Fruit fly (Drosophila melanogaster): ENCODE results near the gene CG8012.
A peak's percentile ranks its signal among the peaks of the same experiment; 100 is the strongest.

Gene CG8012

dm6 chr3L:8177795-8178564, 37.1 kb upstream of the CG8012 start, which contains the start of gene Nmt (continued):
- TF ChIP-seq CG12236 (GFP tag; optimal IDR thresholded peaks at IDR 0.05): no peak
- TF ChIP-seq tgo (GFP tag; IDR thresholded peaks at IDR 0.05): no peak
- TF ChIP-seq CoRest (tag; optimal IDR thresholded peaks at IDR 0.05): no peak
- no peak for TF ChIP-seq CG7271 (tag; optimal IDR thresholded peaks at IDR 0.05)
- peak; percentile 46 for TF ChIP-seq CG30403 (GFP tag; optimal IDR thresholded peaks at IDR 0.05)
- TF ChIP-seq onecut (GFP tag; IDR thresholded peaks at IDR 0.05): no peak
- no peak for TF ChIP-seq CG4360 (GFP tag; IDR thresholded peaks at IDR 0.05)
- TF ChIP-seq Drgx (GFP tag; IDR thresholded peaks at IDR 0.05): no peak
- TF ChIP-seq CG1792 (GFP tag; optimal IDR thresholded peaks at IDR 0.05): no peak
- TF ChIP-seq btn (GFP tag; optimal IDR thresholded peaks at IDR 0.05): no peak
- no peak for TF ChIP-seq hkb (optimal IDR thresholded peaks at IDR 0.05)
- 0 out of 2 replicates have a peak, but pooled peaks have one; percentile 26 for TF ChIP-seq hkb (GFP tag; IDR thresholded peaks at IDR 0.05)
- TF ChIP-seq CG15073 (GFP tag; optimal IDR thresholded peaks at IDR 0.05): no peak
- no peak for TF ChIP-seq cato (GFP tag; optimal IDR thresholded peaks at IDR 0.05; ENCODE audit: borderline replicate concordance)
- TF ChIP-seq Nf-YA (GFP tag; IDR thresholded peaks at IDR 0.05): no peak
- TF ChIP-seq CG9876 (GFP tag; optimal IDR thresholded peaks at IDR 0.05): no peak
- TF ChIP-seq Optix (GFP tag; IDR thresholded peaks at IDR 0.05): no peak
- no peak for TF ChIP-seq br (optimal IDR thresholded peaks at IDR 0.05)
- no peak for TF ChIP-seq lbe (GFP tag; optimal IDR thresholded peaks at IDR 0.05)
- no peak for TF ChIP-seq CG13296 (GFP tag; optimal IDR thresholded peaks at IDR 0.05)
- TF ChIP-seq fu2 (GFP tag; optimal IDR thresholded peaks at IDR 0.05): no peak
- TF ChIP-seq NK7.1 (GFP tag; optimal IDR thresholded peaks at IDR 0.05): no peak
- peak; percentile 53; the same call in 2 of the 3 replicates for TF ChIP-seq CG14860 (GFP tag; IDR thresholded peaks at IDR 0.05; ENCODE audit: partially characterized antibody)
- no peak for TF ChIP-seq C15 (GFP tag; IDR thresholded peaks at IDR 0.05)
- no peak for TF ChIP-seq seq (GFP tag; IDR thresholded peaks at IDR 0.05)
- no peak for TF ChIP-seq corto (GFP tag; optimal IDR thresholded peaks at IDR 0.05)
- no peak for TF ChIP-seq Lhr (GFP tag; optimal IDR thresholded peaks at IDR 0.05)
- no peak for TF ChIP-seq dmrt99B (tag; optimal IDR thresholded peaks at IDR 0.05)
- TF ChIP-seq Fer1 (GFP tag; optimal IDR thresholded peaks at IDR 0.05): no peak
- TF ChIP-seq emc (GFP tag; optimal IDR thresholded peaks at IDR 0.05): no peak
- peak; percentile 83 for TF ChIP-seq CG13287 (GFP tag; IDR thresholded peaks at IDR 0.05; ENCODE audit: partially characterized antibody)
- peak; percentile 71 for TF ChIP-seq row (GFP tag; IDR thresholded peaks at IDR 0.05)
- TF ChIP-seq HLH4C (GFP tag; IDR thresholded peaks at IDR 0.05; ENCODE audit: partially characterized antibody): peak; percentile 71
- no peak for TF ChIP-seq pnt (GFP tag; optimal IDR thresholded peaks at IDR 0.05)
- TF ChIP-seq CG12155 (GFP tag; optimal IDR thresholded peaks at IDR 0.05): peak; percentile 1
- TF ChIP-seq ttk (GFP tag; IDR thresholded peaks at IDR 0.05): no peak
- peak; percentile 82 for TF ChIP-seq Dll (GFP tag; IDR thresholded peaks at IDR 0.05; ENCODE audit: partially characterized antibody)
- TF ChIP-seq CG11456 (GFP tag; IDR thresholded peaks at IDR 0.05): no peak
- no peak for TF ChIP-seq gcm (GFP tag; optimal IDR thresholded peaks at IDR 0.05)
- no peak for TF ChIP-seq Mrtf (GFP tag; IDR thresholded peaks at IDR 0.05)
- TF ChIP-seq kah (GFP tag; optimal IDR thresholded peaks at IDR 0.05): no peak
- 0 out of 3 replicates have a peak, but pooled peaks have one; percentile 28 for TF ChIP-seq Dbx (GFP tag; IDR thresholded peaks at IDR 0.05)
- TF ChIP-seq CG8924 (tag; optimal IDR thresholded peaks at IDR 0.05): no peak
- no peak for TF ChIP-seq Hr39 (optimal IDR thresholded peaks at IDR 0.05)
- TF ChIP-seq CG34376 (GFP tag; optimal IDR thresholded peaks at IDR 0.05): no peak
- TF ChIP-seq rib (GFP tag; IDR thresholded peaks at IDR 0.05): no peak
- peak; percentile 82 for TF ChIP-seq bbx (GFP tag; IDR thresholded peaks at IDR 0.05; ENCODE audit: partially characterized antibody)
- TF ChIP-seq CG4730 (GFP tag; IDR thresholded peaks at IDR 0.05): no peak
- no peak for TF ChIP-seq Poxn (GFP tag; IDR thresholded peaks at IDR 0.05)
- TF ChIP-seq dysf (GFP tag; IDR thresholded peaks at IDR 0.05): no peak
- TF ChIP-seq CG7928 (GFP tag; optimal IDR thresholded peaks at IDR 0.05): no peak
- TF ChIP-seq Atf6 (GFP tag; IDR thresholded peaks at IDR 0.05): peak; percentile 48; the same call in 1 of the 2 replicates

Data from whole organism, embryonic.